Fruit fly (Drosophila melanogaster): ENCODE data around the gene Arl1.

Arl1 gene

dm6 chr3L:16023020-16023648, 40.2 kb downstream of the Arl1 start, which contains the start of gene Notum (continued):
- no peak for TF ChIP-seq CG10267 (tag; optimal IDR thresholded peaks at IDR 0.05)
- TF ChIP-seq CG10274 (GFP tag; optimal IDR thresholded peaks at IDR 0.05), result no peak
- no peak for TF ChIP-seq Taf1 (GFP tag; IDR thresholded peaks at IDR 0.05)
- TF ChIP-seq bab2 (GFP tag; optimal IDR thresholded peaks at IDR 0.05), result no peak
- TF ChIP-seq CG18262 (tag; optimal IDR thresholded peaks at IDR 0.05), result no peak
- TF ChIP-seq Hand (GFP tag; optimal IDR thresholded peaks at IDR 0.05), result no peak
- peak; percentile 33 for TF ChIP-seq cg (GFP tag; optimal IDR thresholded peaks at IDR 0.05)
- TF ChIP-seq CG2199 (GFP tag; IDR thresholded peaks at IDR 0.05), result peak; percentile 88; the same call in 2 of the 3 replicates
- TF ChIP-seq lov (optimal IDR thresholded peaks at IDR 0.05), result no peak
- TF ChIP-seq lov (GFP tag; IDR thresholded peaks at IDR 0.05), result no peak
- TF ChIP-seq CG4730 (GFP tag; IDR thresholded peaks at IDR 0.05), result no peak
- no peak for TF ChIP-seq Vsx1 (GFP tag; optimal IDR thresholded peaks at IDR 0.05)
- TF ChIP-seq CG34376 (GFP tag; optimal IDR thresholded peaks at IDR 0.05), result no peak
- no peak for TF ChIP-seq Spps (tag; optimal IDR thresholded peaks at IDR 0.05)
- TF ChIP-seq Hsf (GFP tag; optimal IDR thresholded peaks at IDR 0.05), result no peak
- no peak for TF ChIP-seq CG17186 (GFP tag; optimal IDR thresholded peaks at IDR 0.05)
- TF ChIP-seq CG17912 (GFP tag; optimal IDR thresholded peaks at IDR 0.05), result no peak
- no peak for TF ChIP-seq CG2120 (GFP tag; optimal IDR thresholded peaks at IDR 0.05)
- no peak for TF ChIP-seq bigmax (GFP tag; optimal IDR thresholded peaks at IDR 0.05)
- TF ChIP-seq CG6813 (GFP tag; optimal IDR thresholded peaks at IDR 0.05), result no peak
- no peak for TF ChIP-seq NK7.1 (GFP tag; optimal IDR thresholded peaks at IDR 0.05)
- peak; percentile 0 for TF ChIP-seq caup (GFP tag; optimal IDR thresholded peaks at IDR 0.05; ENCODE audit: severe bottlenecking)
- TF ChIP-seq bbx (GFP tag; IDR thresholded peaks at IDR 0.05; ENCODE audit: partially characterized antibody), result peak; percentile 28; the same call in 1 of the 2 replicates
- no peak for TF ChIP-seq CkIIα-i1 (GFP tag; IDR thresholded peaks at IDR 0.05)
- TF ChIP-seq CG7372 (GFP tag; IDR thresholded peaks at IDR 0.05), result no peak
- TF ChIP-seq gsb (GFP tag; IDR thresholded peaks at IDR 0.05), result no peak
- no peak for TF ChIP-seq unc-4 (GFP tag; IDR thresholded peaks at IDR 0.05; ENCODE audit: partially characterized antibody)
- no peak for TF ChIP-seq CG4328 (GFP tag; optimal IDR thresholded peaks at IDR 0.05)
- peak; percentile 87 for TF ChIP-seq Jarid2 (GFP tag; optimal IDR thresholded peaks at IDR 0.05)
- no peak for TF ChIP-seq twi (tag; optimal IDR thresholded peaks at IDR 0.05)
- no peak for TF ChIP-seq E2f2 (GFP tag; IDR thresholded peaks at IDR 0.05)
- TF ChIP-seq ssp (GFP tag; IDR thresholded peaks at IDR 0.05), result no peak
- TF ChIP-seq gce (GFP tag; IDR thresholded peaks at IDR 0.05), result no peak
- TF ChIP-seq Gug (GFP tag; IDR thresholded peaks at IDR 0.05), result no peak
- no peak for TF ChIP-seq zfh2 (GFP tag; optimal IDR thresholded peaks at IDR 0.05)
- peak; percentile 21 for TF ChIP-seq odd (GFP tag; optimal IDR thresholded peaks at IDR 0.05)
- 0 out of 3 replicates have a peak, but pooled peaks have one; percentile 41 for TF ChIP-seq zfh1 (GFP tag; IDR thresholded peaks at IDR 0.05)
- TF ChIP-seq pzg (GFP tag; optimal IDR thresholded peaks at IDR 0.05), result no peak
- peak; percentile 28; the same call in 1 of the 2 replicates for TF ChIP-seq ato (GFP tag; IDR thresholded peaks at IDR 0.05; ENCODE audit: partially characterized antibody)
- peak; percentile 51; the same call in 3 of the 4 replicates for TF ChIP-seq Dll (GFP tag; IDR thresholded peaks at IDR 0.05; ENCODE audit: partially characterized antibody)
- TF ChIP-seq CG10321 (GFP tag; IDR thresholded peaks at IDR 0.05), result no peak
- TF ChIP-seq knrl (GFP tag; IDR thresholded peaks at IDR 0.05; ENCODE audit: partially characterized antibody), result peak; percentile 43; the same call in 2 of the 3 replicates
- TF ChIP-seq gfzf (GFP tag; optimal IDR thresholded peaks at IDR 0.05), result no peak
- no peak for TF ChIP-seq CG1792 (GFP tag; optimal IDR thresholded peaks at IDR 0.05)
- TF ChIP-seq rib (GFP tag; IDR thresholded peaks at IDR 0.05), result peak; percentile 41; the same call in 1 of the 2 replicates
- no peak for TF ChIP-seq CG8290 (GFP tag; optimal IDR thresholded peaks at IDR 0.05)
- no peak for TF ChIP-seq CG8290 (tag; optimal IDR thresholded peaks at IDR 0.05)
- no peak for TF ChIP-seq CG33213 (GFP tag; optimal IDR thresholded peaks at IDR 0.05)
- no peak for TF ChIP-seq CG9932 (GFP tag; IDR thresholded peaks at IDR 0.05)
- no peak for TF ChIP-seq CG31441 (GFP tag; IDR thresholded peaks at IDR 0.05)
- no peak for TF ChIP-seq fu2 (GFP tag; optimal IDR thresholded peaks at IDR 0.05)
